Fruit fly (Drosophila melanogaster): ENCODE measurements around the gene CG14864.

CG14864 gene

dm6 chr3R:15218824-15219576, 49.3 kb downstream of the CG14864 start, which contains the start of the genes SIDL and CG12241:
TSS of gene SIDL (minus strand) at chr3R:15218874.
TSS of gene CG12241 (plus strand) at chr3R:15219256.
- TF ChIP-seq CG17801 (GFP tag; optimal IDR thresholded peaks at IDR 0.05; ENCODE audit: partially characterized antibody): peak; percentile 76

Measured in ovary, adult (tissue).